Fruit fly (Drosophila melanogaster): Measurements from ENCODE around the gene CG4565.

- TF ChIP-seq Sin3A (optimal IDR thresholded peaks at IDR 0.05) (no peak), PHDP (tag; optimal IDR thresholded peaks at IDR 0.05) (no peak), pnt (GFP tag; optimal IDR thresholded peaks at IDR 0.05) (no peak), CG8478 (optimal IDR thresholded peaks at IDR 0.05) (no peak), CG17385 (GFP tag; optimal IDR thresholded peaks at IDR 0.05) (no peak)
Observed at dm6 chr3R:10862773-10863445, 10.4 kb downstream of the CG4565 start, which contains the start of gene CG6574.

Measured in whole organism, embryonic.